6 fruit fly cellular contexts compared by ENCODE assay signal in genomic region chr3R:4997399-4998203, dm6.
TF ChIP-seq lines count a peak whose summit lies in the region.

No protein-coding gene starts in this region.

- TF ChIP-seq CTCF in whole organism, embryonic (GFP tag; optimal IDR thresholded peaks at IDR 0.05; lab: Kevin White, UChicago): no peak

TF ChIP-seq in whole organism, 6 proteins besides CTCF, POLR2A, EP300 and RAD21:
- TF ChIP-seq psq (optimal IDR thresholded peaks at IDR 0.05; lab: Kevin White, UChicago): no peak
- TF ChIP-seq Dll (optimal IDR thresholded peaks at IDR 0.05; lab: Kevin White, UChicago): peak; percentile 65
TF ChIP-seq in whole organism: peak in this region for 1.

TF ChIP-seq in whole organism, adult, 20 proteins besides CTCF, POLR2A, EP300 and RAD21:
- TF ChIP-seq Clk (GFP tag; optimal IDR thresholded peaks at IDR 0.05; lab: Kevin White, UChicago) (no peak), CG5204 (GFP tag; optimal IDR thresholded peaks at IDR 0.05; lab: Kevin White, UChicago) (no peak), CG14711 (tag; optimal IDR thresholded peaks at IDR 0.05; lab: Kevin White, UChicago) (peak; percentile 37), tj (GFP tag; optimal IDR thresholded peaks at IDR 0.05; lab: Kevin White, UChicago) (peak; percentile 93), CG12768 (GFP tag; optimal IDR thresholded peaks at IDR 0.05; lab: Kevin White, UChicago) (no peak), cnc (optimal IDR thresholded peaks at IDR 0.05; lab: Kevin White, UChicago) (no peak), pad (GFP tag; optimal IDR thresholded peaks at IDR 0.05; lab: Kevin White, UChicago) (peak; percentile 11), Crg-1 (GFP tag; optimal IDR thresholded peaks at IDR 0.05; lab: Kevin White, UChicago) (no peak), toe (GFP tag; optimal IDR thresholded peaks at IDR 0.05; lab: Kevin White, UChicago) (no peak), CG33017 (tag; optimal IDR thresholded peaks at IDR 0.05; lab: Kevin White, UChicago) (no peak), bab1 (GFP tag; optimal IDR thresholded peaks at IDR 0.05; lab: Kevin White, UChicago) (peak; percentile 52), CG11617 (GFP tag; optimal IDR thresholded peaks at IDR 0.05; lab: Kevin White, UChicago) (no peak), CG7045 (GFP tag; optimal IDR thresholded peaks at IDR 0.05; lab: Kevin White, UChicago) (no peak), ovo (GFP tag; optimal IDR thresholded peaks at IDR 0.05; lab: Kevin White, UChicago) (no peak), CG7101 (tag; optimal IDR thresholded peaks at IDR 0.05; lab: Kevin White, UChicago) (peak; percentile 20), CG1620 (GFP tag; optimal IDR thresholded peaks at IDR 0.05; lab: Kevin White, UChicago) (no peak), cic (GFP tag; optimal IDR thresholded peaks at IDR 0.05; lab: Kevin White, UChicago) (no peak), Mnt (GFP tag; optimal IDR thresholded peaks at IDR 0.05; lab: Kevin White, UChicago) (no peak)
TF ChIP-seq in whole organism, adult: peak in this region for 5.

TF ChIP-seq in whole organism, embryonic, 481 proteins besides CTCF, POLR2A, EP300 and RAD21 (continues in another document):
- no peak for TF ChIP-seq CG14667 (GFP tag; IDR thresholded peaks at IDR 0.05; lab: Robert Waterston, UW)
- TF ChIP-seq Hmx (GFP tag; optimal IDR thresholded peaks at IDR 0.05; lab: Kevin White, UChicago): no peak
- no peak for TF ChIP-seq Lhr (GFP tag; optimal IDR thresholded peaks at IDR 0.05; lab: Kevin White, UChicago)
- no peak for TF ChIP-seq CG3163 (GFP tag; optimal IDR thresholded peaks at IDR 0.05; lab: Kevin White, UChicago)
- TF ChIP-seq CG6254 (GFP tag; optimal IDR thresholded peaks at IDR 0.05; lab: Kevin White, UChicago): peak; percentile 43
- no peak for TF ChIP-seq Dbx (GFP tag; IDR thresholded peaks at IDR 0.05; lab: Robert Waterston, UW)
- TF ChIP-seq abd-A (tag; optimal IDR thresholded peaks at IDR 0.05; lab: Kevin White, UChicago): no peak
- TF ChIP-seq insv (GFP tag; optimal IDR thresholded peaks at IDR 0.05; lab: Kevin White, UChicago): no peak
- peak; percentile 28 for TF ChIP-seq CG14710 (tag; optimal IDR thresholded peaks at IDR 0.05; lab: Kevin White, UChicago)
- TF ChIP-seq Fer2 (tag; optimal IDR thresholded peaks at IDR 0.05; lab: Kevin White, UChicago): no peak
- no peak for TF ChIP-seq CG31224 (GFP tag; IDR thresholded peaks at IDR 0.05; lab: Robert Waterston, UW)
- no peak for TF ChIP-seq CG32532 (GFP tag; IDR thresholded peaks at IDR 0.05; lab: Robert Waterston, UW)
- TF ChIP-seq Drgx (GFP tag; IDR thresholded peaks at IDR 0.05; lab: Robert Waterston, UW): peak; percentile 53
- no peak for TF ChIP-seq Gsc (GFP tag; IDR thresholded peaks at IDR 0.05; lab: Robert Waterston, UW)
- TF ChIP-seq unpg (GFP tag; optimal IDR thresholded peaks at IDR 0.05; lab: Kevin White, UChicago): peak; percentile 14
- peak; percentile 8 for TF ChIP-seq CG17568 (GFP tag; optimal IDR thresholded peaks at IDR 0.05; lab: Kevin White, UChicago)
- peak; percentile 59; the same call in 1 of the 2 replicates for TF ChIP-seq stc (GFP tag; IDR thresholded peaks at IDR 0.05; lab: Robert Waterston, UW)
- no peak for TF ChIP-seq CG15073 (GFP tag; optimal IDR thresholded peaks at IDR 0.05; lab: Kevin White, UChicago)
- TF ChIP-seq CG8359 (GFP tag; optimal IDR thresholded peaks at IDR 0.05; lab: Kevin White, UChicago; ENCODE audit: borderline replicate concordance): no peak

TF ChIP-seq in whole organism, prepupa, 60 proteins besides CTCF, POLR2A, EP300 and RAD21 (continues in another document):
- TF ChIP-seq CG10669 (GFP tag; optimal IDR thresholded peaks at IDR 0.05; lab: Kevin White, UChicago) (peak; percentile 72), CG8632 (GFP tag; optimal IDR thresholded peaks at IDR 0.05; lab: Kevin White, UChicago) (peak; percentile 81), CG7368 (GFP tag; optimal IDR thresholded peaks at IDR 0.05; lab: Kevin White, UChicago) (peak; percentile 65), vri (GFP tag; optimal IDR thresholded peaks at IDR 0.05; lab: Kevin White, UChicago) (peak; percentile 56), esn (GFP tag; optimal IDR thresholded peaks at IDR 0.05; lab: Kevin White, UChicago) (peak; percentile 93), CG34406 (GFP tag; optimal IDR thresholded peaks at IDR 0.05; lab: Kevin White, UChicago) (peak; percentile 83), lz (GFP tag; optimal IDR thresholded peaks at IDR 0.05; lab: Kevin White, UChicago) (peak; percentile 92), Sox102F (GFP tag; optimal IDR thresholded peaks at IDR 0.05; lab: Kevin White, UChicago) (peak; percentile 92), Hr39 (GFP tag; optimal IDR thresholded peaks at IDR 0.05; lab: Kevin White, UChicago) (peak; percentile 92), CG6854 (GFP tag; optimal IDR thresholded peaks at IDR 0.05; lab: Kevin White, UChicago) (no peak), CG6163 (GFP tag; IDR thresholded peaks at IDR 0.05; lab: Robert Waterston, UW) (peak; percentile 82), CG1621 (tag; optimal IDR thresholded peaks at IDR 0.05; lab: Kevin White, UChicago) (peak; percentile 42), Hr38 (GFP tag; optimal IDR thresholded peaks at IDR 0.05; lab: Kevin White, UChicago) (no peak), svp (GFP tag; lab: Kevin White, UChicago) (peak; percentile 97), dsx (GFP tag; optimal IDR thresholded peaks at IDR 0.05; lab: Kevin White, UChicago; ENCODE audit: poor library complexity, severe bottlenecking) (peak; percentile 59), Blimp-1 (GFP tag; optimal IDR thresholded peaks at IDR 0.05; lab: Kevin White, UChicago) (peak; percentile 63), CG9139 (GFP tag; optimal IDR thresholded peaks at IDR 0.05; lab: Kevin White, UChicago) (peak; percentile 53), Ets96B (tag; optimal IDR thresholded peaks at IDR 0.05; lab: Kevin White, UChicago) (peak; percentile 68), achi (GFP tag; optimal IDR thresholded peaks at IDR 0.05; lab: Kevin White, UChicago) (peak; percentile 76)

TF ChIP-seq in whole organism, pupa, 21 proteins besides CTCF, POLR2A, EP300 and RAD21 (continues in another document):
- TF ChIP-seq gl (tag; optimal IDR thresholded peaks at IDR 0.05; lab: Kevin White, UChicago) (no peak), EcR (GFP tag; optimal IDR thresholded peaks at IDR 0.05; lab: Kevin White, UChicago) (no peak), D1 (tag; optimal IDR thresholded peaks at IDR 0.05; lab: Kevin White, UChicago) (no peak), CG34367 (tag; optimal IDR thresholded peaks at IDR 0.05; lab: Kevin White, UChicago) (peak; percentile 59), CG10348 (GFP tag; IDR thresholded peaks at IDR 0.05; lab: Robert Waterston, UW) (no peak), CG15710 (tag; optimal IDR thresholded peaks at IDR 0.05; lab: Kevin White, UChicago) (peak; percentile 70), Pif1A (GFP tag; optimal IDR thresholded peaks at IDR 0.05; lab: Kevin White, UChicago) (peak; percentile 68), rn (GFP tag; IDR thresholded peaks at IDR 0.05; lab: Robert Waterston, UW) (peak; percentile 14; the same call in 1 of the 2 replicates), CG13204 (GFP tag; optimal IDR thresholded peaks at IDR 0.05; lab: Kevin White, UChicago) (no peak), Snoo (tag; optimal IDR thresholded peaks at IDR 0.05; lab: Kevin White, UChicago) (peak; percentile 85), fd96Ca (GFP tag; IDR thresholded peaks at IDR 0.05; lab: Robert Waterston, UW) (peak; percentile 59; the same call in 1 of the 3 replicates), CG17806 (tag; optimal IDR thresholded peaks at IDR 0.05; lab: Kevin White, UChicago) (peak; percentile 58), CG14655 (GFP tag; optimal IDR thresholded peaks at IDR 0.05; lab: Kevin White, UChicago) (peak; percentile 48), Ets98B (GFP tag; IDR thresholded peaks at IDR 0.05; lab: Robert Waterston, UW) (0 out of 2 replicates have a peak, but pooled peaks have one; percentile 36), Pif1B (GFP tag; optimal IDR thresholded peaks at IDR 0.05; lab: Kevin White, UChicago) (peak; percentile 37), CG8159 (tag; optimal IDR thresholded peaks at IDR 0.05; lab: Kevin White, UChicago) (peak; percentile 72), CG4496 (GFP tag; IDR thresholded peaks at IDR 0.05; lab: Robert Waterston, UW) (peak; percentile 63), CG32121 (GFP tag; IDR thresholded peaks at IDR 0.05; lab: Robert Waterston, UW) (no peak), CG9948 (tag; optimal IDR thresholded peaks at IDR 0.05; lab: Kevin White, UChicago) (peak; percentile 61), CG8301 (tag; optimal IDR thresholded peaks at IDR 0.05; lab: Kevin White, UChicago) (peak; percentile 21)

TF ChIP-seq in whole organism, wandering third instar larva, 38 proteins besides CTCF, POLR2A, EP300 and RAD21 (continues in another document):
- TF ChIP-seq jim (GFP tag; optimal IDR thresholded peaks at IDR 0.05; lab: Kevin White, UChicago): no peak
- TF ChIP-seq tai (GFP tag; optimal IDR thresholded peaks at IDR 0.05; lab: Kevin White, UChicago): peak; percentile 49
- no peak for TF ChIP-seq GATAd (GFP tag; optimal IDR thresholded peaks at IDR 0.05; lab: Kevin White, UChicago)
- no peak for TF ChIP-seq Myc (optimal IDR thresholded peaks at IDR 0.05; lab: Kevin White, UChicago)
- TF ChIP-seq usp (GFP tag; optimal IDR thresholded peaks at IDR 0.05; lab: Kevin White, UChicago): no peak
- peak; percentile 75 for TF ChIP-seq ey (GFP tag; optimal IDR thresholded peaks at IDR 0.05; lab: Kevin White, UChicago)
- no peak for TF ChIP-seq pan (optimal IDR thresholded peaks at IDR 0.05; lab: Kevin White, UChicago)
- TF ChIP-seq br (GFP tag; optimal IDR thresholded peaks at IDR 0.05; lab: Kevin White, UChicago): peak; percentile 72
- TF ChIP-seq Abd-B (GFP tag; optimal IDR thresholded peaks at IDR 0.05; lab: Kevin White, UChicago): no peak
- no peak for TF ChIP-seq dsf (GFP tag; optimal IDR thresholded peaks at IDR 0.05; lab: Kevin White, UChicago; ENCODE audit: borderline replicate concordance)
- no peak for TF ChIP-seq Mio (GFP tag; optimal IDR thresholded peaks at IDR 0.05; lab: Kevin White, UChicago)
- TF ChIP-seq Hnf4 (GFP tag; optimal IDR thresholded peaks at IDR 0.05; lab: Kevin White, UChicago): peak; percentile 68
- no peak for TF ChIP-seq Vsx2 (GFP tag; optimal IDR thresholded peaks at IDR 0.05; lab: Kevin White, UChicago; ENCODE audit: partially characterized antibody)
- TF ChIP-seq CG9705 (GFP tag; optimal IDR thresholded peaks at IDR 0.05; lab: Kevin White, UChicago): peak; percentile 20
- no peak for TF ChIP-seq Dfd (GFP tag; optimal IDR thresholded peaks at IDR 0.05; lab: Kevin White, UChicago)
- no peak for TF ChIP-seq CrebA (GFP tag; optimal IDR thresholded peaks at IDR 0.05; lab: Kevin White, UChicago; ENCODE audit: borderline replicate concordance)
- TF ChIP-seq sv (GFP tag; optimal IDR thresholded peaks at IDR 0.05; lab: Kevin White, UChicago): no peak
- peak; percentile 26 for TF ChIP-seq CG32264 (GFP tag; optimal IDR thresholded peaks at IDR 0.05; lab: Kevin White, UChicago)
- TF ChIP-seq rgr (GFP tag; optimal IDR thresholded peaks at IDR 0.05; lab: Kevin White, UChicago): peak; percentile 66
- TF ChIP-seq fru (GFP tag; optimal IDR thresholded peaks at IDR 0.05; lab: Kevin White, UChicago): peak; percentile 83
- TF ChIP-seq brk (GFP tag; optimal IDR thresholded peaks at IDR 0.05; lab: Kevin White, UChicago): no peak
- no peak for TF ChIP-seq lola (GFP tag; optimal IDR thresholded peaks at IDR 0.05; lab: Kevin White, UChicago)
- peak; percentile 67 for TF ChIP-seq psq (GFP tag; optimal IDR thresholded peaks at IDR 0.05; lab: Kevin White, UChicago)
